Fruit fly (Drosophila melanogaster) whole organism, embryonic: ENCODE data around the gene PGRP-LE.

Source experiments
- Abd-B ChIP-seq: fragments of 200-800 bp; sonication (Bioruptor generic); optimal IDR thresholded peaks from 2 replicates; lab custom pipeline; 2018; ENCODE audit warnings: missing biosample characterization, mild to moderate bottlenecking, missing genetic modification characterization, moderate library complexity
- Ada2b ChIP-seq: fragments of 200-800 bp; sonication (Bioruptor generic); IDR thresholded peaks from 2 replicates; pipeline ENCODE4 v1.3.6; 2022; ENCODE audit warnings: missing biosample characterization, missing genetic modification characterization
- CG1024 ChIP-seq: fragments of 200-800 bp; sonication (Bioruptor generic); IDR thresholded peaks from 2 replicates; pipeline ENCODE4 v1.3.6; 2022; ENCODE audit warnings: missing biosample characterization, missing genetic modification characterization
- CG12942 ChIP-seq: fragments of 200-800 bp; sonication (Bioruptor generic); optimal IDR thresholded peaks from 3 replicates; lab custom pipeline; 2016; ENCODE audit warnings: missing biosample characterization, missing genetic modification characterization
- CG13123 ChIP-seq: fragments of 200-800 bp; sonication (Bioruptor generic); optimal IDR thresholded peaks from 2 replicates; lab custom pipeline; 2016; ENCODE audit warnings: missing biosample characterization, missing genetic modification characterization
- CG14050 ChIP-seq: fragments of 200-800 bp; sonication (Bioruptor generic); IDR thresholded peaks from 3 replicates; pipeline ENCODE4 v1.3.6; 2022; ENCODE audit warnings: missing biosample characterization, missing genetic modification characterization
- CG14860 ChIP-seq: fragments of 200-800 bp; sonication (Bioruptor generic); IDR thresholded peaks from 3 replicates; pipeline ENCODE4 v1.3.6; 2022; ENCODE audit warnings: missing biosample characterization, missing genetic modification characterization; ENCODE audit not compliant: partially characterized antibody
- CG15073 ChIP-seq: fragments of 200-800 bp; sonication (Bioruptor generic); optimal IDR thresholded peaks from 2 replicates; lab custom pipeline; 2016; ENCODE audit warnings: missing biosample characterization, missing genetic modification characterization
- CG15269 ChIP-seq: fragments of 200-800 bp; sonication (Bioruptor generic); optimal IDR thresholded peaks from 2 replicates; lab custom pipeline; 2018; ENCODE audit warnings: missing biosample characterization, mild to moderate bottlenecking, missing genetic modification characterization, moderate library complexity
- CG15479 ChIP-seq: fragments of 200-800 bp; sonication (Bioruptor generic); optimal IDR thresholded peaks from 3 replicates; lab custom pipeline; 2019; ENCODE audit warnings: missing biosample characterization, mild to moderate bottlenecking, missing genetic modification characterization, moderate library complexity
- CG17829 ChIP-seq: fragments of 200-800 bp; optimal IDR thresholded peaks from 2 replicates; lab custom pipeline; 2019; ENCODE audit warnings: missing biosample characterization, mild to moderate bottlenecking, missing genetic modification characterization, moderate library complexity
- CG18764 ChIP-seq: fragments of 200-800 bp; sonication (Bioruptor generic); optimal IDR thresholded peaks from 3 replicates; lab custom pipeline; 2016; ENCODE audit warnings: missing biosample characterization, missing genetic modification characterization
- CG2678 ChIP-seq: fragments of 200-800 bp; sonication (Bioruptor generic); optimal IDR thresholded peaks from 3 replicates; lab custom pipeline; 2019; ENCODE audit warnings: missing biosample characterization, mild to moderate bottlenecking, missing genetic modification characterization, moderate library complexity
- CG3281 ChIP-seq: fragments of 200-800 bp; sonication (Bioruptor generic); optimal IDR thresholded peaks from 3 replicates; lab custom pipeline; 2017; ENCODE audit warnings: missing biosample characterization, mild to moderate bottlenecking, missing genetic modification characterization
- CG34224 ChIP-seq: fragments of 200-800 bp; sonication (Bioruptor generic); IDR thresholded peaks from 3 replicates; pipeline ENCODE4 v1.3.6; 2022; ENCODE audit warnings: missing biosample characterization, missing genetic modification characterization; ENCODE audit not compliant: partially characterized antibody
- CG6765 ChIP-seq: fragments of 200-800 bp; sonication (Bioruptor generic); optimal IDR thresholded peaks from 3 replicates; lab custom pipeline; 2017; ENCODE audit warnings: missing biosample characterization, mild to moderate bottlenecking, missing genetic modification characterization
- CG6791 ChIP-seq: fragments of 200-800 bp; sonication (Bioruptor generic); IDR thresholded peaks from 3 replicates; pipeline ENCODE4 v1.3.6; 2022; ENCODE audit warnings: missing biosample characterization, missing genetic modification characterization; ENCODE audit not compliant: partially characterized antibody
- CTCF ChIP-seq: fragments of 200-800 bp; sonication (Bioruptor generic); optimal IDR thresholded peaks from 2 replicates; lab custom pipeline; 2017; ENCODE audit warnings: missing biosample characterization, mild to moderate bottlenecking, missing genetic modification characterization, moderate library complexity
- D19B ChIP-seq: fragments of 200-800 bp; sonication (Bioruptor generic); optimal IDR thresholded peaks from 2 replicates; lab custom pipeline; 2017; ENCODE audit warnings: missing biosample characterization, mild to moderate bottlenecking, missing genetic modification characterization
- Dbx ChIP-seq: fragments of 200-800 bp; sonication (Bioruptor generic); IDR thresholded peaks from 3 replicates; pipeline ENCODE4 v1.3.6; 2022; ENCODE audit warnings: missing biosample characterization, missing genetic modification characterization
- Ets65A ChIP-seq: fragments of 200-800 bp; sonication (Bioruptor generic); peaks from one replicate; lab custom pipeline; 2016; ENCODE audit warnings: missing biosample characterization, missing genetic modification characterization
- Fer1 ChIP-seq: fragments of 200-800 bp; sonication (Bioruptor generic); optimal IDR thresholded peaks from 2 replicates; lab custom pipeline; 2017; ENCODE audit warnings: missing biosample characterization, mild to moderate bottlenecking, missing genetic modification characterization
- Hmx ChIP-seq: fragments of 200-800 bp; sonication (Bioruptor generic); optimal IDR thresholded peaks from 2 replicates; lab custom pipeline; 2016; ENCODE audit warnings: missing biosample characterization, missing genetic modification characterization
- MTF-1 ChIP-seq: fragments of 200-800 bp; sonication (Bioruptor generic); optimal IDR thresholded peaks from 2 replicates; lab custom pipeline; 2018; ENCODE audit warnings: missing biosample characterization, mild to moderate bottlenecking, missing genetic modification characterization, borderline replicate concordance
- NC2β ChIP-seq: fragments of 200-800 bp; sonication (Bioruptor generic); optimal IDR thresholded peaks from 2 replicates; lab custom pipeline; 2016; ENCODE audit warnings: missing biosample characterization, missing genetic modification characterization
- NK7.1 ChIP-seq: fragments of 200-800 bp; sonication (Bioruptor generic); optimal IDR thresholded peaks from 3 replicates; lab custom pipeline; 2016; ENCODE audit warnings: missing biosample characterization, missing genetic modification characterization
- Opbp ChIP-seq: fragments of 200-800 bp; sonication (Bioruptor generic); IDR thresholded peaks from 3 replicates; pipeline ENCODE4 v1.3.6; 2022; ENCODE audit warnings: missing biosample characterization, missing genetic modification characterization; ENCODE audit not compliant: partially characterized antibody
- Ssrp ChIP-seq: fragments of 200-800 bp; sonication (Bioruptor generic); optimal IDR thresholded peaks from 2 replicates; lab custom pipeline; 2018; ENCODE audit warnings: missing biosample characterization, mild to moderate bottlenecking, missing genetic modification characterization, moderate library complexity
- al ChIP-seq: fragments of 200-800 bp; sonication (Bioruptor generic); IDR thresholded peaks from 2 replicates; pipeline ENCODE4 v1.3.6; 2022; ENCODE audit warnings: missing biosample characterization, missing genetic modification characterization
- bsh ChIP-seq, 2 experiments: fragments of 200-800 bp; sonication (Bioruptor generic); optimal IDR thresholded peaks; 2 replicates each; lab custom pipeline; 2017 to 2018; ENCODE audit warnings: mild to moderate bottlenecking in 2 of 2, missing biosample characterization in 2 of 2, missing genetic modification characterization in 2 of 2, moderate library complexity in 1 of 2
- caup ChIP-seq: fragments of 200-800 bp; sonication (Bioruptor generic); optimal IDR thresholded peaks from 3 replicates; lab custom pipeline; 2017; ENCODE audit warnings: missing biosample characterization, mild to moderate bottlenecking, missing genetic modification characterization, moderate library complexity; ENCODE audit not compliant: severe bottlenecking
- chif ChIP-seq, 2 experiments: fragments of 200-800 bp; sonication (Bioruptor generic); optimal IDR thresholded peaks; 3 replicates each; lab custom pipeline; 2016; ENCODE audit warnings: missing biosample characterization in 2 of 2, missing genetic modification characterization in 2 of 2
- corto ChIP-seq: fragments of 200-800 bp; sonication (Bioruptor generic); optimal IDR thresholded peaks from 2 replicates; lab custom pipeline; 2016; ENCODE audit warnings: missing biosample characterization, mild to moderate bottlenecking, missing genetic modification characterization, moderate library complexity
- dan ChIP-seq: fragments of 200-800 bp; sonication (Bioruptor generic); IDR thresholded peaks from 2 replicates; pipeline ENCODE4 v1.3.6; 2022; ENCODE audit warnings: missing biosample characterization, missing genetic modification characterization
- gem ChIP-seq: fragments of 200-800 bp; sonication (Bioruptor generic); optimal IDR thresholded peaks from 2 replicates; lab custom pipeline; 2019; ENCODE audit warnings: missing biosample characterization, mild to moderate bottlenecking, missing genetic modification characterization, moderate library complexity
- gro ChIP-seq: fragments of 200-800 bp; sonication (Bioruptor generic); optimal IDR thresholded peaks from 2 replicates; lab custom pipeline; 2016; ENCODE audit warnings: missing biosample characterization, missing genetic modification characterization
- gt ChIP-seq: fragments of 200-800 bp; sonication (Bioruptor generic); IDR thresholded peaks from 2 replicates; pipeline ENCODE4 v1.3.6; 2022; ENCODE audit warnings: missing biosample characterization, missing genetic modification characterization
- insv ChIP-seq, 2 experiments: fragments of 200-800 bp; sonication (Bioruptor generic); optimal IDR thresholded peaks; 3 replicates each; lab custom pipeline; 2016 to 2018; ENCODE audit warnings: missing biosample characterization in 2 of 2, missing genetic modification characterization in 2 of 2
- inv ChIP-seq: fragments of 200-800 bp; sonication (Bioruptor generic); IDR thresholded peaks from 2 replicates; pipeline ENCODE4 v1.3.6; 2022; ENCODE audit warnings: missing biosample characterization, missing genetic modification characterization; ENCODE audit not compliant: partially characterized antibody
- jigr1 ChIP-seq: fragments of 200-800 bp; sonication (Bioruptor generic); IDR thresholded peaks from 3 replicates; pipeline ENCODE4 v1.3.6; 2022; ENCODE audit warnings: missing biosample characterization, missing genetic modification characterization
- lbe ChIP-seq: fragments of 200-800 bp; sonication (Bioruptor generic); optimal IDR thresholded peaks from 2 replicates; lab custom pipeline; 2016; ENCODE audit warnings: missing biosample characterization, mild to moderate bottlenecking, missing genetic modification characterization
- mirr ChIP-seq: fragments of 200-800 bp; sonication (Bioruptor generic); optimal IDR thresholded peaks from 3 replicates; lab custom pipeline; 2018; ENCODE audit warnings: missing biosample characterization, mild to moderate bottlenecking, missing genetic modification characterization
- repo ChIP-seq: fragments of 200-800 bp; sonication (Bioruptor generic); optimal IDR thresholded peaks from 2 replicates; lab custom pipeline; 2016; ENCODE audit warnings: missing biosample characterization, missing genetic modification characterization
- rib ChIP-seq: fragments of 200-800 bp; sonication (Bioruptor generic); IDR thresholded peaks from 2 replicates; pipeline ENCODE4 v1.3.6; 2022; ENCODE audit warnings: missing biosample characterization, missing genetic modification characterization
- ro ChIP-seq: fragments of 200-800 bp; sonication (Bioruptor generic); IDR thresholded peaks from 2 replicates; pipeline ENCODE4 v1.3.6; 2022; ENCODE audit warnings: missing biosample characterization, missing genetic modification characterization
- run ChIP-seq: fragments of 200-800 bp; sonication (Bioruptor generic); optimal IDR thresholded peaks from 3 replicates; lab custom pipeline; 2018; ENCODE audit warnings: missing biosample characterization, mild to moderate bottlenecking, missing genetic modification characterization
- sisA ChIP-seq: fragments of 200-800 bp; sonication (Bioruptor generic); IDR thresholded peaks from 2 replicates; pipeline ENCODE4 v1.3.6; 2022; ENCODE audit warnings: missing biosample characterization, missing genetic modification characterization
- ssp ChIP-seq: fragments of 200-800 bp; sonication (Bioruptor generic); IDR thresholded peaks from 2 replicates; pipeline ENCODE4 v1.3.6; 2022; ENCODE audit warnings: missing biosample characterization, missing genetic modification characterization
- vnd ChIP-seq: fragments of 200-800 bp; sonication (Bioruptor generic); IDR thresholded peaks from 3 replicates; pipeline ENCODE4 v1.3.6; 2022; ENCODE audit warnings: missing biosample characterization, missing genetic modification characterization; ENCODE audit not compliant: partially characterized antibody
- wdn ChIP-seq: fragments of 200-800 bp; sonication (Bioruptor generic); IDR thresholded peaks from 2 replicates; pipeline ENCODE4 v1.3.6; 2022; ENCODE audit warnings: missing biosample characterization, missing genetic modification characterization
- wor ChIP-seq: fragments of 200-800 bp; sonication (Bioruptor generic); IDR thresholded peaks from 2 replicates; pipeline ENCODE4 v1.3.6; 2022; ENCODE audit warnings: missing biosample characterization, missing genetic modification characterization
- zen2 ChIP-seq: fragments of 200-800 bp; sonication (Bioruptor generic); IDR thresholded peaks from 3 replicates; pipeline ENCODE4 v1.3.6; 2022; ENCODE audit warnings: missing biosample characterization, missing genetic modification characterization; ENCODE audit not compliant: partially characterized antibody

The PGRP-LE gene

dm6 chrX:15835393-15835792 is 31.7 kb upstream of the PGRP-LE start, which contains the start of gene Chc:
Chc (minus strand) TSS chrX:15835490.
- TF ChIP-seq inv (GFP tag; lab: Robert Waterston, UW) (peak; percentile 98), Hmx (no peak), bsh (GFP tag; optimal IDR thresholded peaks at IDR 0.05; lab: Kevin White, UChicago) (no peak), CG12942 (GFP tag; lab: Kevin White, UChicago) (no peak), CG13123 (GFP tag; lab: Kevin White, UChicago) (no peak), CG2678 (tag; lab: Kevin White, UChicago) (no peak), ro (GFP tag; lab: Robert Waterston, UW) (no peak), vnd (GFP tag; lab: Robert Waterston, UW) (peak; percentile 96), mirr (GFP tag; lab: Kevin White, UChicago) (no peak), al (GFP tag; lab: Robert Waterston, UW) (no peak), gem (tag; lab: Kevin White, UChicago) (no peak), CG6765 (GFP tag; lab: Kevin White, UChicago) (no peak), Dbx (GFP tag; lab: Robert Waterston, UW) (no peak), Fer1 (GFP tag; lab: Kevin White, UChicago) (no peak), MTF-1 (GFP tag; lab: Kevin White, UChicago) (no peak), jigr1 (GFP tag; lab: Robert Waterston, UW) (no peak), Ets65A (GFP tag; lab: Kevin White, UChicago) (no peak), CG14860 (GFP tag; lab: Robert Waterston, UW) (peak; percentile 97), CG1024 (GFP tag; lab: Robert Waterston, UW) (no peak), D19B (GFP tag; lab: Kevin White, UChicago) (no peak), caup (GFP tag; lab: Kevin White, UChicago) (no peak), NK7.1 (GFP tag; lab: Kevin White, UChicago) (no peak), Abd-B (GFP tag; lab: Kevin White, UChicago) (no peak), run (tag; lab: Kevin White, UChicago) (no peak), lbe (GFP tag; lab: Kevin White, UChicago) (no peak), ssp (GFP tag; lab: Robert Waterston, UW) (peak; percentile 36; the same call in 1 of the 2 replicates), rib (GFP tag; lab: Robert Waterston, UW) (no peak), chif (GFP tag; optimal IDR thresholded peaks at IDR 0.05; lab: Kevin White, UChicago) (no peak), CTCF (GFP tag; lab: Kevin White, UChicago) (no peak), NC2β (no peak), CG34224 (GFP tag; lab: Robert Waterston, UW) (peak; percentile 97), sisA (GFP tag; lab: Robert Waterston, UW) (no peak), CG18764 (GFP tag; lab: Kevin White, UChicago) (no peak), Ssrp (tag; lab: Kevin White, UChicago) (no peak), Opbp (GFP tag; lab: Robert Waterston, UW) (peak; percentile 98), CG17829 (tag; lab: Kevin White, UChicago) (no peak), gro (no peak), corto (GFP tag; lab: Kevin White, UChicago) (no peak), insv (GFP tag; optimal IDR thresholded peaks at IDR 0.05; lab: Kevin White, UChicago) (peak; percentile 72 to 97), repo (GFP tag; lab: Kevin White, UChicago) (no peak), zen2 (GFP tag; lab: Robert Waterston, UW) (peak; percentile 95), wor (GFP tag; lab: Robert Waterston, UW) (no peak), CG6791 (GFP tag; lab: Robert Waterston, UW) (peak; percentile 98), CG15269 (no peak), CG15479 (GFP tag; lab: Kevin White, UChicago) (peak; percentile 44), CG3281 (GFP tag; lab: Kevin White, UChicago) (no peak), CG15073 (GFP tag; lab: Kevin White, UChicago) (no peak), Ada2b (GFP tag; lab: Robert Waterston, UW) (no peak), wdn (GFP tag; lab: Robert Waterston, UW) (no peak), gt (GFP tag; lab: Robert Waterston, UW) (no peak), dan (GFP tag; lab: Robert Waterston, UW) (no peak), CG14050 (no peak)
